Worm (Caenorhabditis elegans) whole organism, L3 larva: ENCODE data around the gene F46E10.18.

Experiments used
- aly-2 ChIP-seq: fragments of 150-350 bp; optimal IDR thresholded peaks from 2 replicates; lab custom pipeline; 2014; ENCODE audit warnings: missing biosample characterization, missing genetic modification characterization
- ama-1 ChIP-seq: fragments of 150-350 bp; optimal IDR thresholded peaks from 2 replicates; lab custom pipeline; 2018
- ceh-82 ChIP-seq: fragments of 150-350 bp; optimal IDR thresholded peaks from 2 replicates; lab custom pipeline; 2014; ENCODE audit warnings: missing biosample characterization, missing genetic modification characterization
- ceh-9 ChIP-seq: sonication (generic microtip); optimal IDR thresholded peaks from 2 replicates; lab custom pipeline; 2018; ENCODE audit warnings: missing biosample characterization, missing genetic modification characterization
- eor-1 ChIP-seq, 2 experiments: fragments of 150-350 bp; optimal IDR thresholded peaks; 2 replicates each; lab custom pipeline; 2014 to 2018; ENCODE audit warnings: missing biosample characterization in 2 of 2, missing genetic modification characterization in 2 of 2
- fkh-10 ChIP-seq: sonication (generic microtip); optimal IDR thresholded peaks from 2 replicates; lab custom pipeline; 2017; ENCODE audit warnings: missing biosample characterization, missing genetic modification reagents, missing genetic modification characterization
- fos-1 ChIP-seq: fragments of 150-350 bp; optimal IDR thresholded peaks from 2 replicates; lab custom pipeline; 2014; ENCODE audit warnings: missing biosample characterization, missing genetic modification characterization
- lin-39 ChIP-seq: fragments of 150-350 bp; optimal IDR thresholded peaks from 2 replicates; lab custom pipeline; 2018; ENCODE audit warnings: missing biosample characterization, missing genetic modification reagents, missing genetic modification characterization
- nhr-237 ChIP-seq: fragments of 150-350 bp; optimal IDR thresholded peaks from 2 replicates; lab custom pipeline; 2014; ENCODE audit warnings: missing biosample characterization, missing genetic modification characterization
- nhr-43 ChIP-seq: sonication (generic microtip); optimal IDR thresholded peaks from 2 replicates; lab custom pipeline; 2016; ENCODE audit warnings: mild to moderate bottlenecking, missing genetic modification characterization, missing compliant biosample characterization; ENCODE audit not compliant: poor library complexity, severe bottlenecking
- nhr-76 ChIP-seq: fragments of 150-350 bp; sonication (generic microtip); optimal IDR thresholded peaks from 5 replicates; lab custom pipeline; 2014; ENCODE audit warnings: missing biosample characterization, missing genetic modification characterization
- unc-62 ChIP-seq: fragments of 150-350 bp; sonication (generic microtip); optimal IDR thresholded peaks from 4 replicates; lab custom pipeline; 2014; ENCODE audit warnings: missing biosample characterization, missing genetic modification reagents, missing genetic modification characterization
- ztf-4 ChIP-seq: fragments of 150-350 bp; optimal IDR thresholded peaks from 2 replicates; lab custom pipeline; 2014; ENCODE audit warnings: missing biosample characterization, missing genetic modification characterization

DNA sequence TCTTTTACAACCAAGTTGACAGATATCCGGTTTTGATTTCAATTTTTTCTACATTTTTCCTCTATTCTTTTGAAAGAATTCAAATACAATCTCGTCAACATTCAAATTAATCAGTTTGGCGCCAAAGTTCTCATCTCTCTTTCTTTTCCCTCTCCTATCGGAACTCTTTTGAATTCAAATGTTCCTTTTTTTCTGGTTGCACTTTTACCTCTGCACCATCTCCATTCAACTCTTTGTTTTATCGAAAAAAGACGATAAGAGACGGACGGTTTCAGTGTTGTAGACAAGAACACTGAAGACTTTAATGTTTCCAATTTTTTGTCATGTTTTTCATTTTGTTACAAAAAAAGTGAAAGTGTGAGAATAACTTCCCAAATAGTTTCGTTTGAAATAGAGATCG is 44.8 kb upstream of the F46E10.18 start:
- TF ChIP-seq ama-1 (lab: Kevin White, UChicago) (no peak), nhr-237 (no peak), aly-2 (no peak), eor-1 (tag; optimal IDR thresholded peaks at IDR 0.05; lab: Kevin White, UChicago) (no peak), lin-39 (tag; lab: Kevin White, UChicago) (no peak), ceh-9 (tag; lab: Kevin White, UChicago) (no peak), fos-1 (tag; lab: Kevin White, UChicago) (no peak), nhr-76 (no peak), ceh-82 (tag; lab: Kevin White, UChicago) (no peak), unc-62 (no peak), nhr-43 (tag; lab: Kevin White, UChicago) (no peak), fkh-10 (no peak), ztf-4 (no peak)
